In the genomic region with DNA sequence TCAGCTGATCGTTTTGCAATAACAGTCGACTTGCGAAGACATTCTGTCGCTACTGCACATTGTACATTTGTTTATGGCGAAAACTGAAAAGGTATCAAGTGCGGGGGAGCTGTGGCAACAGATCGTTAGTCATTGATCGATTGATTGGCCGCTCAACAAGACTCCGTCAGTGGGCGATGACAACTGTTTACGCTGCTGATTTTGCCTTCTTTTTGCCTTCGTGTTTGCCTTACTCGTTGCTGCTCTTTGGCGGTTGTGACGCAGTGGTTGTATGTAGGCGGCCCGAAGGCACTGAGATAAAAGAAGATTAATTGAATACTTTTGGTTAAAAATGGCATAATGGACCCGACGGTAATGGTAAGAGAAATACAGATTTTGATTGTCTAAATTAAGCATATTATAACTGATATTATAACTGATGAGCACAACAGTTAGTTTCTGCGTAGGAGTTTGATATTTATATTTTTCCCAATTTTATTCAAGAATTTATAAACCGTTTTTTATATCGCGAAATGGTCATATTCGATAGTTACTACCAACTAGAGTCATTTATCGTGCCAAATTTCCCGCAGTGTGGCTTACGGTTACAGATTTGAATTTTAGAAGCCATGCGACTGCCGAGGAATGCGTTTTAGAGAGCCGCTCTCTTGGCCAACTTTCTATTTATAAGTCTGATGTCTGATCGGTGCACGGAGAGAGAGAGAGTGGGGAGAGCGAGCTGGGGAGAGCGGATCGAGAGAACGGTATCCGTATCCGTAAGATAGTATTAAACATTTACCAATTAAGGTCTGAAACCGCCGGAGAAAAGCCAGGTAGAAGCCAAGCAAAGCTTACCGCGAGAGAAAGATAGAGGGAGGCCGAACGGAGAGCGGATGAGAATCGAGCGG, we compare ENCODE assay signal across 1 fruit fly cellular context.
TF ChIP-seq lines count a peak whose summit lies in the region.

No protein-coding gene starts in this region.

TF ChIP-seq in whole organism, embryonic, 481 proteins besides CTCF, POLR2A, EP300 and RAD21 (continued from another document and continues in another):
- TF ChIP-seq gcm2 (GFP tag; optimal IDR thresholded peaks at IDR 0.05; lab: Kevin White, UChicago) = peak; percentile 13
- TF ChIP-seq kni (GFP tag; optimal IDR thresholded peaks at IDR 0.05; lab: Kevin White, UChicago) = peak; percentile 82
- peak; percentile 79 for TF ChIP-seq CG4854 (GFP tag; optimal IDR thresholded peaks at IDR 0.05; lab: Kevin White, UChicago)
- peak; percentile 88 for TF ChIP-seq Hr3 (GFP tag; optimal IDR thresholded peaks at IDR 0.05; lab: Kevin White, UChicago)
- peak; percentile 87 for TF ChIP-seq CG16815 (GFP tag; optimal IDR thresholded peaks at IDR 0.05; lab: Kevin White, UChicago)
- peak in 1 of 2 experiments; percentile 83 for TF ChIP-seq Hr78 (GFP tag; optimal IDR thresholded peaks at IDR 0.05; lab: Kevin White, UChicago)
- peak; percentile 82 for TF ChIP-seq danr (GFP tag; IDR thresholded peaks at IDR 0.05; lab: Robert Waterston, UW)
- TF ChIP-seq B-H1 (GFP tag; IDR thresholded peaks at IDR 0.05; lab: Robert Waterston, UW) = peak; percentile 78
- TF ChIP-seq ssp (GFP tag; IDR thresholded peaks at IDR 0.05; lab: Robert Waterston, UW) = peak; percentile 82
- no peak for TF ChIP-seq vnd (GFP tag; IDR thresholded peaks at IDR 0.05; lab: Robert Waterston, UW; ENCODE audit: partially characterized antibody)
- no peak for TF ChIP-seq pzg (GFP tag; optimal IDR thresholded peaks at IDR 0.05; lab: Kevin White, UChicago)
- no peak for TF ChIP-seq knrl (GFP tag; IDR thresholded peaks at IDR 0.05; lab: Robert Waterston, UW; ENCODE audit: partially characterized antibody)
- peak; percentile 89 for TF ChIP-seq CG15011 (GFP tag; optimal IDR thresholded peaks at IDR 0.05; lab: Kevin White, UChicago)
- 0 out of 2 replicates have a peak, but pooled peaks have one; percentile 21 for TF ChIP-seq CG2129 (GFP tag; IDR thresholded peaks at IDR 0.05; lab: Robert Waterston, UW; ENCODE audit: partially characterized antibody)
- peak; percentile 68 for TF ChIP-seq Dad (GFP tag; optimal IDR thresholded peaks at IDR 0.05; lab: Kevin White, UChicago)
- TF ChIP-seq CG11456 (GFP tag; IDR thresholded peaks at IDR 0.05; lab: Robert Waterston, UW) = peak; percentile 70; the same call in 2 of the 3 replicates
- peak; percentile 86 for TF ChIP-seq CG32532 (GFP tag; IDR thresholded peaks at IDR 0.05; lab: Robert Waterston, UW)
- peak; percentile 91 for TF ChIP-seq Med (GFP tag; lab: Kevin White, UChicago)
- TF ChIP-seq cwo (GFP tag; optimal IDR thresholded peaks at IDR 0.05; lab: Kevin White, UChicago) = peak; percentile 88
- no peak for TF ChIP-seq eyg (GFP tag; optimal IDR thresholded peaks at IDR 0.05; lab: Kevin White, UChicago)
- peak; percentile 66 for TF ChIP-seq CG14667 (GFP tag; IDR thresholded peaks at IDR 0.05; lab: Robert Waterston, UW)
- no peak for TF ChIP-seq Tbp (GFP tag; optimal IDR thresholded peaks at IDR 0.05; lab: Kevin White, UChicago)
- peak in 1 of 2 experiments; percentile 93 for TF ChIP-seq Eip74EF (GFP tag; optimal IDR thresholded peaks at IDR 0.05; lab: Kevin White, UChicago)
- TF ChIP-seq tup (GFP tag; optimal IDR thresholded peaks at IDR 0.05; lab: Kevin White, UChicago) = peak; percentile 63
- TF ChIP-seq CG4820 (GFP tag; optimal IDR thresholded peaks at IDR 0.05; lab: Kevin White, UChicago) = peak; percentile 90
- peak; percentile 59 for TF ChIP-seq CG4707 (GFP tag; optimal IDR thresholded peaks at IDR 0.05; lab: Kevin White, UChicago)
- TF ChIP-seq lab (GFP tag; optimal IDR thresholded peaks at IDR 0.05; lab: Kevin White, UChicago) = peak; percentile 93
- TF ChIP-seq NFAT (GFP tag; IDR thresholded peaks at IDR 0.05; lab: Robert Waterston, UW) = peak; percentile 77
- TF ChIP-seq org-1 (GFP tag; optimal IDR thresholded peaks at IDR 0.05; lab: Kevin White, UChicago) = peak; percentile 90
- TF ChIP-seq CG13296 (GFP tag; optimal IDR thresholded peaks at IDR 0.05; lab: Kevin White, UChicago) = peak; percentile 87
- TF ChIP-seq kah (GFP tag; optimal IDR thresholded peaks at IDR 0.05; lab: Kevin White, UChicago) = peak; percentile 80
- peak; percentile 48 for TF ChIP-seq tx (GFP tag; optimal IDR thresholded peaks at IDR 0.05; lab: Kevin White, UChicago)
- TF ChIP-seq Dip2 (GFP tag; IDR thresholded peaks at IDR 0.05; lab: Robert Waterston, UW) = no peak
- TF ChIP-seq amos (GFP tag; IDR thresholded peaks at IDR 0.05; lab: Robert Waterston, UW; ENCODE audit: partially characterized antibody) = no peak
- no peak for TF ChIP-seq gfzf (GFP tag; optimal IDR thresholded peaks at IDR 0.05; lab: Kevin White, UChicago)
- peak; percentile 39; the same call in 1 of the 2 replicates for TF ChIP-seq chm (GFP tag; IDR thresholded peaks at IDR 0.05; lab: Robert Waterston, UW)
- no peak for TF ChIP-seq pfk (GFP tag; optimal IDR thresholded peaks at IDR 0.05; lab: Kevin White, UChicago)
- peak; percentile 72 for TF ChIP-seq ara (GFP tag; IDR thresholded peaks at IDR 0.05; lab: Robert Waterston, UW)
- TF ChIP-seq CG31441 (GFP tag; IDR thresholded peaks at IDR 0.05; lab: Robert Waterston, UW) = peak; percentile 92
- TF ChIP-seq Trl (optimal IDR thresholded peaks at IDR 0.05; lab: Kevin White, UChicago) = peak; percentile 99 to 100
- peak; percentile 37 for TF ChIP-seq Trl (GFP tag; optimal IDR thresholded peaks at IDR 0.05; lab: Kevin White, UChicago)
- no peak; the same call in 1 of the 2 replicates for TF ChIP-seq rib (GFP tag; IDR thresholded peaks at IDR 0.05; lab: Robert Waterston, UW)
- TF ChIP-seq CG17802 (tag; optimal IDR thresholded peaks at IDR 0.05; lab: Kevin White, UChicago) = peak; percentile 61
- TF ChIP-seq CG11560 (tag; IDR thresholded peaks at IDR 0.05; lab: Robert Waterston, UW) = peak; percentile 66
- TF ChIP-seq vvl (GFP tag; IDR thresholded peaks at IDR 0.05; lab: Robert Waterston, UW) = peak; percentile 89
- no peak for TF ChIP-seq Dfd (GFP tag; optimal IDR thresholded peaks at IDR 0.05; lab: Kevin White, UChicago)
- peak; percentile 87 for TF ChIP-seq CG6689 (GFP tag; IDR thresholded peaks at IDR 0.05; lab: Robert Waterston, UW)
- TF ChIP-seq CG8281 (tag; optimal IDR thresholded peaks at IDR 0.05; lab: Kevin White, UChicago) = peak; percentile 72
- TF ChIP-seq MBD-R2 (GFP tag; IDR thresholded peaks at IDR 0.05; lab: Robert Waterston, UW) = peak; percentile 54
- no peak for TF ChIP-seq CG8765 (GFP tag; IDR thresholded peaks at IDR 0.05; lab: Robert Waterston, UW)
- TF ChIP-seq peb (GFP tag; IDR thresholded peaks at IDR 0.05; lab: Robert Waterston, UW) = peak; percentile 58; the same call in 1 of the 2 replicates
- peak; percentile 60 for TF ChIP-seq CG43689 (GFP tag; IDR thresholded peaks at IDR 0.05; lab: Robert Waterston, UW)
- TF ChIP-seq CG10959 (GFP tag; IDR thresholded peaks at IDR 0.05; lab: Robert Waterston, UW) = 0 out of 2 replicates have a peak, but pooled peaks have one; percentile 19
- peak; percentile 84 for TF ChIP-seq CG1233 (GFP tag; optimal IDR thresholded peaks at IDR 0.05; lab: Kevin White, UChicago)
- TF ChIP-seq CHES-1-like (GFP tag; optimal IDR thresholded peaks at IDR 0.05; lab: Kevin White, UChicago) = peak; percentile 11
- TF ChIP-seq CG17912 (GFP tag; optimal IDR thresholded peaks at IDR 0.05; lab: Kevin White, UChicago) = peak; percentile 57
- peak; percentile 59 for TF ChIP-seq CG13624 (GFP tag; optimal IDR thresholded peaks at IDR 0.05; lab: Kevin White, UChicago)
- TF ChIP-seq aop (GFP tag; IDR thresholded peaks at IDR 0.05; lab: Robert Waterston, UW) = no peak
- peak; percentile 83 for TF ChIP-seq CG1602 (GFP tag; optimal IDR thresholded peaks at IDR 0.05; lab: Kevin White, UChicago)
- TF ChIP-seq bab2 (GFP tag; optimal IDR thresholded peaks at IDR 0.05; lab: Kevin White, UChicago) = peak; percentile 67
- TF ChIP-seq Hmr (GFP tag; optimal IDR thresholded peaks at IDR 0.05; lab: Kevin White, UChicago) = peak; percentile 92
- peak; percentile 94 for TF ChIP-seq Oli (tag; optimal IDR thresholded peaks at IDR 0.05; lab: Kevin White, UChicago)
- no peak for TF ChIP-seq usp (GFP tag; optimal IDR thresholded peaks at IDR 0.05; lab: Kevin White, UChicago)
- peak; percentile 82 for TF ChIP-seq HmgZ (tag; optimal IDR thresholded peaks at IDR 0.05; lab: Kevin White, UChicago)
- TF ChIP-seq CG11398 (GFP tag; optimal IDR thresholded peaks at IDR 0.05; lab: Kevin White, UChicago) = peak; percentile 35
- TF ChIP-seq Drgx (GFP tag; IDR thresholded peaks at IDR 0.05; lab: Robert Waterston, UW) = peak; percentile 95
- peak; percentile 87 for TF ChIP-seq CG9215 (GFP tag; IDR thresholded peaks at IDR 0.05; lab: Robert Waterston, UW)
- TF ChIP-seq salm (tag; optimal IDR thresholded peaks at IDR 0.05; lab: Kevin White, UChicago) = peak; percentile 77
- TF ChIP-seq CoRest (tag; optimal IDR thresholded peaks at IDR 0.05; lab: Kevin White, UChicago) = peak; percentile 95
- peak; percentile 84 for TF ChIP-seq esg (GFP tag; conservative IDR thresholded peaks at IDR 0.05; lab: Robert Waterston, UW)
- TF ChIP-seq CG31224 (GFP tag; IDR thresholded peaks at IDR 0.05; lab: Robert Waterston, UW) = peak; percentile 75
- TF ChIP-seq luna (GFP tag; optimal IDR thresholded peaks at IDR 0.05; lab: Kevin White, UChicago) = no peak
- peak; percentile 14 for TF ChIP-seq CG4282 (GFP tag; optimal IDR thresholded peaks at IDR 0.05; lab: Kevin White, UChicago)
- TF ChIP-seq Atf6 (GFP tag; IDR thresholded peaks at IDR 0.05; lab: Robert Waterston, UW) = peak; percentile 79
- peak; percentile 39; the same call in 1 of the 2 replicates for TF ChIP-seq dati (GFP tag; IDR thresholded peaks at IDR 0.05; lab: Robert Waterston, UW)
- TF ChIP-seq CG6272 (GFP tag; IDR thresholded peaks at IDR 0.05; lab: Robert Waterston, UW) = peak; percentile 64
- peak; percentile 83 for TF ChIP-seq Hmx (GFP tag; optimal IDR thresholded peaks at IDR 0.05; lab: Kevin White, UChicago)
- TF ChIP-seq CG14965 (GFP tag; optimal IDR thresholded peaks at IDR 0.05; lab: Kevin White, UChicago; ENCODE audit: borderline replicate concordance) = no peak
- TF ChIP-seq dmrt11E (tag; optimal IDR thresholded peaks at IDR 0.05; lab: Kevin White, UChicago) = peak; percentile 66
- peak; percentile 84 for TF ChIP-seq Ets65A (GFP tag; lab: Kevin White, UChicago)
- peak; percentile 23; the same call in 1 of the 2 replicates for TF ChIP-seq Adf1 (GFP tag; IDR thresholded peaks at IDR 0.05; lab: Robert Waterston, UW)
- TF ChIP-seq wdn (GFP tag; IDR thresholded peaks at IDR 0.05; lab: Robert Waterston, UW) = peak; percentile 61
- TF ChIP-seq tin (GFP tag; optimal IDR thresholded peaks at IDR 0.05; lab: Kevin White, UChicago) = peak; percentile 87
- no peak for TF ChIP-seq CG15479 (GFP tag; optimal IDR thresholded peaks at IDR 0.05; lab: Kevin White, UChicago)
- peak; percentile 83 for TF ChIP-seq ranshi (GFP tag; IDR thresholded peaks at IDR 0.05; lab: Robert Waterston, UW)
- peak; percentile 89 for TF ChIP-seq Dek (tag; optimal IDR thresholded peaks at IDR 0.05; lab: Kevin White, UChicago)
- no peak; the same call in 1 of the 2 replicates for TF ChIP-seq CG4360 (GFP tag; IDR thresholded peaks at IDR 0.05; lab: Robert Waterston, UW)
- peak; percentile 88 for TF ChIP-seq D19A (tag; optimal IDR thresholded peaks at IDR 0.05; lab: Kevin White, UChicago)
- no peak for TF ChIP-seq CG7271 (tag; optimal IDR thresholded peaks at IDR 0.05; lab: Kevin White, UChicago)
- no peak for TF ChIP-seq CG42726 (GFP tag; IDR thresholded peaks at IDR 0.05; lab: Robert Waterston, UW; ENCODE audit: partially characterized antibody)
- TF ChIP-seq CG3065 (GFP tag; optimal IDR thresholded peaks at IDR 0.05; lab: Kevin White, UChicago) = peak; percentile 63
- no peak for TF ChIP-seq Hey (tag; optimal IDR thresholded peaks at IDR 0.05; lab: Kevin White, UChicago)
- TF ChIP-seq bigmax (GFP tag; optimal IDR thresholded peaks at IDR 0.05; lab: Kevin White, UChicago) = no peak
- no peak for TF ChIP-seq CG7963 (GFP tag; IDR thresholded peaks at IDR 0.05; lab: Robert Waterston, UW; ENCODE audit: partially characterized antibody)
- TF ChIP-seq CG3995 (GFP tag; optimal IDR thresholded peaks at IDR 0.05; lab: Kevin White, UChicago) = peak; percentile 48
- no peak for TF ChIP-seq Bgb (GFP tag; IDR thresholded peaks at IDR 0.05; lab: Robert Waterston, UW; ENCODE audit: partially characterized antibody)
- peak; percentile 65 for TF ChIP-seq Lhr (GFP tag; optimal IDR thresholded peaks at IDR 0.05; lab: Kevin White, UChicago)
- no peak for TF ChIP-seq cad (GFP tag; optimal IDR thresholded peaks at IDR 0.05; lab: Kevin White, UChicago)
- TF ChIP-seq gsb (GFP tag; IDR thresholded peaks at IDR 0.05; lab: Robert Waterston, UW) = peak; percentile 74
- peak; percentile 62; the same call in 2 of the 3 replicates for TF ChIP-seq CG11093 (GFP tag; IDR thresholded peaks at IDR 0.05; lab: Robert Waterston, UW)
- TF ChIP-seq CG11696 (GFP tag; IDR thresholded peaks at IDR 0.05; lab: Robert Waterston, UW) = peak; percentile 75
- peak; percentile 38 for TF ChIP-seq pum (GFP tag; optimal IDR thresholded peaks at IDR 0.05; lab: Kevin White, UChicago)
- peak; percentile 77 for TF ChIP-seq sug (tag; optimal IDR thresholded peaks at IDR 0.05; lab: Kevin White, UChicago)
- peak; percentile 38 for TF ChIP-seq CG10431 (GFP tag; optimal IDR thresholded peaks at IDR 0.05; lab: Kevin White, UChicago)
- TF ChIP-seq Fer3 (tag; optimal IDR thresholded peaks at IDR 0.05; lab: Kevin White, UChicago) = peak; percentile 85
- no peak for TF ChIP-seq cas (GFP tag; IDR thresholded peaks at IDR 0.05; lab: Robert Waterston, UW)
- peak; percentile 87 for TF ChIP-seq ewg (GFP tag; optimal IDR thresholded peaks at IDR 0.05; lab: Kevin White, UChicago)
- TF ChIP-seq CG6683 (GFP tag; optimal IDR thresholded peaks at IDR 0.05; lab: Kevin White, UChicago) = peak; percentile 79
- peak; percentile 67 for TF ChIP-seq CG11247 (GFP tag; IDR thresholded peaks at IDR 0.05; lab: Robert Waterston, UW)
- no peak for TF ChIP-seq bbx (GFP tag; IDR thresholded peaks at IDR 0.05; lab: Robert Waterston, UW; ENCODE audit: partially characterized antibody)
- peak; percentile 83 for TF ChIP-seq CG6654 (GFP tag; optimal IDR thresholded peaks at IDR 0.05; lab: Kevin White, UChicago)
- TF ChIP-seq Scr (GFP tag; IDR thresholded peaks at IDR 0.05; lab: Robert Waterston, UW; ENCODE audit: partially characterized antibody) = no peak
- TF ChIP-seq CG7357 (GFP tag; IDR thresholded peaks at IDR 0.05; lab: Robert Waterston, UW) = peak; percentile 78; the same call in 2 of the 3 replicates
- no peak for TF ChIP-seq cg (GFP tag; optimal IDR thresholded peaks at IDR 0.05; lab: Kevin White, UChicago)
- TF ChIP-seq CG18011 (GFP tag; optimal IDR thresholded peaks at IDR 0.05; lab: Kevin White, UChicago) = peak; percentile 78
- TF ChIP-seq btn (GFP tag; optimal IDR thresholded peaks at IDR 0.05; lab: Kevin White, UChicago) = no peak
- no peak for TF ChIP-seq ERR (GFP tag; optimal IDR thresholded peaks at IDR 0.05; lab: Kevin White, UChicago)
- TF ChIP-seq Doc2 (GFP tag; IDR thresholded peaks at IDR 0.05; lab: Robert Waterston, UW) = no peak
- peak; percentile 20 for TF ChIP-seq NC2β (GFP tag; optimal IDR thresholded peaks at IDR 0.05; lab: Kevin White, UChicago)
